Worm (Caenorhabditis elegans) whole organism, late embryonic: ENCODE data around the gene ceh-13.

Experiments
- C08G9.2 ChIP-seq: sonication (generic microtip); optimal IDR thresholded peaks from 2 replicates; lab custom pipeline; 2016; ENCODE audit warnings: mild to moderate bottlenecking, missing genetic modification characterization, moderate library complexity, missing compliant biosample characterization
- F13H6.1 ChIP-seq: sonication (generic microtip); optimal IDR thresholded peaks from 2 replicates; lab custom pipeline; 2016; ENCODE audit warnings: missing genetic modification characterization, missing compliant biosample characterization
- ama-1 ChIP-seq: fragments of 150-350 bp; optimal IDR thresholded peaks from 2 replicates; lab custom pipeline; 2014
- ceh-19 ChIP-seq: fragments of 200-800 bp; sonication (Bioruptor generic); optimal IDR thresholded peaks from 2 replicates; lab custom pipeline; 2018; ENCODE audit warnings: mild to moderate bottlenecking, missing genetic modification characterization, missing compliant biosample characterization
- dmd-4 ChIP-seq: sonication (generic microtip); optimal IDR thresholded peaks from 2 replicates; lab custom pipeline; 2016; ENCODE audit warnings: borderline replicate concordance, missing genetic modification characterization, missing compliant biosample characterization
- fkh-10 ChIP-seq: fragments of 150-350 bp; optimal IDR thresholded peaks from 2 replicates; lab custom pipeline; 2014; ENCODE audit warnings: missing biosample characterization, missing genetic modification reagents, missing genetic modification characterization
- hlh-6 ChIP-seq: sonication (generic microtip); optimal IDR thresholded peaks from 2 replicates; lab custom pipeline; 2016; ENCODE audit warnings: missing genotype, missing genetic modification characterization, missing compliant biosample characterization
- mec-3 ChIP-seq: sonication (generic microtip); optimal IDR thresholded peaks from 2 replicates; lab custom pipeline; 2016; ENCODE audit warnings: borderline replicate concordance, missing genetic modification characterization, missing compliant biosample characterization
- pqm-1 ChIP-seq: sonication (generic microtip); optimal IDR thresholded peaks from 2 replicates; lab custom pipeline; 2016; ENCODE audit warnings: missing genetic modification characterization, missing compliant biosample characterization
- rnt-1 ChIP-seq: sonication (generic microtip); optimal IDR thresholded peaks from 2 replicates; lab custom pipeline; 2016; ENCODE audit warnings: missing genetic modification characterization, missing compliant biosample characterization
- unc-3 ChIP-seq, 2 experiments: fragments of 200-800 bp in 1 of 2; sonication (Bioruptor generic) in 1 of 2; sonication (generic microtip) in 1 of 2; conservative IDR thresholded peaks in 1 of 2; optimal IDR thresholded peaks in 1 of 2; 2 replicates each; pipeline versions ENCODE4 v1.3.6 to Lab custom; 2016 to 2022; ENCODE audit warnings: missing compliant biosample characterization in 2 of 2, missing genetic modification characterization in 2 of 2, missing genetic modification reagents in 1 of 2
- zip-5 ChIP-seq: sonication (generic microtip); optimal IDR thresholded peaks from 2 replicates; lab custom pipeline; 2016; ENCODE audit warnings: missing genetic modification characterization, missing compliant biosample characterization

DNA sequence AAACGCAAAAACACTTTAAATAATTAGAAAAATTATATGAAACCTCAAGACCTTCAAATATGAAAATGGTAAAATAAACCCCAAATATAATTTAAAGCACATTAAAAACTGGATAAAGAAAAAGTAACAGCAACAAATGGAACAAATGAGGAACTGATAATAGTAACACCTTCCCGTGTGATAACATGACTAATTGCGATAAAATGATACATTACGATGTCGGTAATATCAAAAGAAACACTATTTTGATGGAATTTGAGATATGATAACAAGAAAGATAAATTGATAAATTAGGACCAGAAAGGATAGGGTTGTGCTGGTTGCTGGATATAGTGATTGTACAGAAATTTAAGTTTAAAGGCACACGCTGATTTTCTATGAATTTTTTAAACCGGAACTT is 13.4 kb upstream of the ceh-13 start:
- TF ChIP-seq zip-5 (tag; lab: Kevin White, UChicago) (no peak), ama-1 (lab: Kevin White, UChicago) (no peak), C08G9.2 (no peak), rnt-1 (tag; lab: Kevin White, UChicago) (no peak), hlh-6 (tag; lab: Kevin White, UChicago) (no peak), F13H6.1 (no peak), pqm-1 (tag; lab: Kevin White, UChicago) (no peak), dmd-4 (tag; lab: Kevin White, UChicago) (no peak), fkh-10 (GFP tag; lab: Kevin White, UChicago) (no peak), unc-3 (GFP tag; conservative IDR thresholded peaks at IDR 0.05; lab: Robert Waterston, UW) (no peak), unc-3 (tag; optimal IDR thresholded peaks at IDR 0.05; lab: Kevin White, UChicago) (no peak), ceh-19 (GFP tag; lab: Kevin White, UChicago) (no peak), mec-3 (tag; lab: Kevin White, UChicago) (no peak)
